Worm (Caenorhabditis elegans) whole organism, young adult: Measurements from ENCODE around the gene M163.11.
A peak's percentile ranks its signal among the peaks of the same experiment; 100 is the strongest.

Source experiments
- B0336.3 ChIP-seq: fragments of 200-800 bp; sonication (Bioruptor generic); IDR thresholded peaks from 2 replicates; pipeline ENCODE4 v1.3.6; 2022; ENCODE audit warnings: missing genetic modification characterization, missing compliant biosample characterization
- D2030.7 ChIP-seq: fragments of 200-800 bp; sonication (Bioruptor generic); IDR thresholded peaks from 2 replicates; pipeline ENCODE4 v1.3.6; 2022; ENCODE audit warnings: missing genetic modification reagents, missing genetic modification characterization, missing compliant biosample characterization
- F10E7.11 ChIP-seq: sonication (generic microtip); optimal IDR thresholded peaks from 2 replicates; lab custom pipeline; 2017; ENCODE audit warnings: mild to moderate bottlenecking, missing genetic modification characterization, moderate library complexity, missing compliant biosample characterization
- F22D6.2 ChIP-seq: sonication (generic microtip); optimal IDR thresholded peaks from 2 replicates; lab custom pipeline; 2016; ENCODE audit warnings: mild to moderate bottlenecking, missing genetic modification characterization, missing compliant biosample characterization
- F23B12.7 ChIP-seq: sonication (generic microtip); optimal IDR thresholded peaks from 2 replicates; lab custom pipeline; 2017; ENCODE audit warnings: missing genetic modification characterization, mild to moderate bottlenecking, missing compliant biosample characterization, antibody characterized with exemption, moderate library complexity; ENCODE audit not compliant: insufficient read depth
- F33H1.4 ChIP-seq: fragments of 200-800 bp; sonication (Bioruptor generic); IDR thresholded peaks from 2 replicates; pipeline ENCODE4 v1.3.6; 2022; ENCODE audit warnings: missing genetic modification reagents, missing genetic modification characterization, missing compliant biosample characterization
- F37B4.10 ChIP-seq: fragments of 200-800 bp; sonication (Bioruptor generic); IDR thresholded peaks from 2 replicates; pipeline ENCODE4 v1.3.6; 2022; ENCODE audit warnings: missing genetic modification characterization, missing compliant biosample characterization
- F39B2.1 ChIP-seq: fragments of 200-800 bp; sonication (Bioruptor generic); IDR thresholded peaks from 2 replicates; pipeline ENCODE4 v1.3.6; 2022; ENCODE audit warnings: missing genetic modification reagents, missing genetic modification characterization, missing compliant biosample characterization
- F52B5.7 ChIP-seq: sonication (generic microtip); optimal IDR thresholded peaks from 2 replicates; lab custom pipeline; 2016; ENCODE audit warnings: mild to moderate bottlenecking, missing genetic modification characterization, missing compliant biosample characterization
- F57C9.4 ChIP-seq: sonication (generic microtip); optimal IDR thresholded peaks from 2 replicates; lab custom pipeline; 2017; ENCODE audit warnings: mild to moderate bottlenecking, missing genetic modification characterization, missing compliant biosample characterization
- K12H6.12 ChIP-seq: fragments of 200-800 bp; sonication (Bioruptor generic); optimal IDR thresholded peaks from 2 replicates; lab custom pipeline; 2018; ENCODE audit warnings: mild to moderate bottlenecking, missing genetic modification characterization, missing compliant biosample characterization
- Y79H2A.3 ChIP-seq: fragments of 200-800 bp; sonication (Bioruptor generic); conservative IDR thresholded peaks from 2 replicates; pipeline ENCODE4 v1.3.6; 2022; ENCODE audit warnings: missing genetic modification reagents, missing genetic modification characterization, missing compliant biosample characterization
- akir-1 ChIP-seq: fragments of 200-800 bp; sonication (Bioruptor generic); optimal IDR thresholded peaks from 2 replicates; lab custom pipeline; 2018; ENCODE audit warnings: mild to moderate bottlenecking, missing genetic modification characterization, moderate library complexity, missing compliant biosample characterization
- attf-5 ChIP-seq: fragments of 200-800 bp; sonication (Bioruptor generic); optimal IDR thresholded peaks from 2 replicates; lab custom pipeline; 2018; ENCODE audit warnings: mild to moderate bottlenecking, missing genetic modification characterization, missing compliant biosample characterization
- attf-6 ChIP-seq: fragments of 200-800 bp; sonication (Bioruptor generic); IDR thresholded peaks from 2 replicates; pipeline ENCODE4 v1.3.6; 2022; ENCODE audit warnings: missing genetic modification reagents, missing genetic modification characterization, missing compliant biosample characterization
- bed-1 ChIP-seq: fragments of 200-800 bp; sonication (Bioruptor generic); IDR thresholded peaks from 2 replicates; pipeline ENCODE4 v1.3.6; 2022; ENCODE audit warnings: missing genetic modification reagents, missing genetic modification characterization, missing compliant biosample characterization
- bed-2 ChIP-seq: fragments of 200-800 bp; sonication (Bioruptor generic); IDR thresholded peaks from 2 replicates; pipeline ENCODE4 v1.3.6; 2022; ENCODE audit warnings: missing genetic modification reagents, missing genetic modification characterization, missing compliant biosample characterization
- cebp-1 ChIP-seq, 2 experiments: fragments of 200-800 bp in 1 of 2; sonication (Bioruptor generic) in 1 of 2; sonication (generic microtip) in 1 of 2; IDR thresholded peaks in 1 of 2; optimal IDR thresholded peaks in 1 of 2; 2 replicates each; pipeline versions ENCODE4 v1.3.6 to Lab custom; 2017 to 2022; ENCODE audit warnings: missing compliant biosample characterization in 2 of 2, missing genetic modification characterization in 2 of 2, mild to moderate bottlenecking in 1 of 2, missing genetic modification reagents in 1 of 2, moderate library complexity in 1 of 2
- cebp-2 ChIP-seq: fragments of 200-800 bp; sonication (Bioruptor generic); IDR thresholded peaks from 2 replicates; pipeline ENCODE4 v1.3.6; 2022; ENCODE audit warnings: missing genetic modification characterization, missing compliant biosample characterization
- ceh-100 ChIP-seq: fragments of 200-800 bp; sonication (Bioruptor generic); IDR thresholded peaks from 2 replicates; pipeline ENCODE4 v1.3.6; 2022; ENCODE audit warnings: missing genetic modification reagents, missing genetic modification characterization, missing compliant biosample characterization
- ceh-27 ChIP-seq: fragments of 200-800 bp; sonication (Bioruptor generic); optimal IDR thresholded peaks from 2 replicates; lab custom pipeline; 2018; ENCODE audit warnings: mild to moderate bottlenecking, missing genetic modification characterization, moderate library complexity, missing compliant biosample characterization
- ceh-40 ChIP-seq: fragments of 200-800 bp; sonication (Bioruptor generic); IDR thresholded peaks from 2 replicates; pipeline ENCODE4 v1.3.6; 2022; ENCODE audit warnings: missing genetic modification characterization, missing compliant biosample characterization
- dpff-1 ChIP-seq: sonication (generic microtip); optimal IDR thresholded peaks from 2 replicates; lab custom pipeline; 2017; ENCODE audit warnings: mild to moderate bottlenecking, missing genetic modification characterization, missing compliant biosample characterization
- egl-44 ChIP-seq: fragments of 200-800 bp; sonication (Bioruptor generic); IDR thresholded peaks from 2 replicates; pipeline ENCODE4 v1.3.6; 2022; ENCODE audit warnings: missing genetic modification reagents, missing genetic modification characterization, missing compliant biosample characterization
- egrh-3 ChIP-seq: fragments of 200-800 bp; sonication (Bioruptor generic); IDR thresholded peaks from 2 replicates; pipeline ENCODE4 v1.3.6; 2022; ENCODE audit warnings: missing genetic modification reagents, missing genetic modification characterization, missing compliant biosample characterization
- fkh-3 ChIP-seq: sonication (generic microtip); optimal IDR thresholded peaks from 2 replicates; lab custom pipeline; 2016; ENCODE audit warnings: mild to moderate bottlenecking, missing genetic modification characterization, missing compliant biosample characterization
- gei-17 ChIP-seq: fragments of 200-800 bp; sonication (Bioruptor generic); optimal IDR thresholded peaks from 2 replicates; lab custom pipeline; 2018; ENCODE audit warnings: mild to moderate bottlenecking, missing genetic modification characterization, missing compliant biosample characterization
- hlh-12 ChIP-seq: sonication (generic microtip); optimal IDR thresholded peaks from 2 replicates; lab custom pipeline; 2016; ENCODE audit warnings: missing genetic modification characterization, missing compliant biosample characterization
- hlh-26 ChIP-seq: fragments of 200-800 bp; sonication (Bioruptor generic); conservative IDR thresholded peaks from 2 replicates; pipeline ENCODE4 v1.3.6; 2022; ENCODE audit warnings: missing genetic modification reagents, missing genetic modification characterization, missing compliant biosample characterization
- hmg-20 ChIP-seq: fragments of 200-800 bp; sonication (Bioruptor generic); IDR thresholded peaks from 2 replicates; pipeline ENCODE4 v1.3.6; 2022; ENCODE audit warnings: missing genetic modification reagents, missing genetic modification characterization, missing compliant biosample characterization
- hsf-1 ChIP-seq: fragments of 200-800 bp; sonication (Bioruptor generic); IDR thresholded peaks from 2 replicates; pipeline ENCODE4 v1.3.6; 2022; ENCODE audit warnings: missing genetic modification reagents, missing genetic modification characterization, missing compliant biosample characterization
- let-526 ChIP-seq: fragments of 200-800 bp; sonication (Bioruptor generic); IDR thresholded peaks from 2 replicates; pipeline ENCODE4 v1.3.6; 2022; ENCODE audit warnings: missing genetic modification reagents, missing genetic modification characterization, missing compliant biosample characterization
- lin-40 ChIP-seq: sonication (generic microtip); optimal IDR thresholded peaks from 2 replicates; lab custom pipeline; 2016; ENCODE audit warnings: missing genetic modification characterization, mild to moderate bottlenecking, missing compliant biosample characterization, missing genotype, missing genetic modification reagents
- lir-1 ChIP-seq: fragments of 200-800 bp; sonication (Bioruptor generic); conservative IDR thresholded peaks from 2 replicates; pipeline ENCODE4 v1.3.6; 2022; ENCODE audit warnings: missing genetic modification reagents, missing genetic modification characterization, missing compliant biosample characterization
- madf-6 ChIP-seq: fragments of 200-800 bp; sonication (Bioruptor generic); IDR thresholded peaks from 2 replicates; pipeline ENCODE4 v1.3.6; 2022; ENCODE audit warnings: missing genetic modification reagents, missing genetic modification characterization, missing compliant biosample characterization
- madf-8 ChIP-seq: fragments of 200-800 bp; sonication (Bioruptor generic); conservative IDR thresholded peaks from 2 replicates; pipeline ENCODE4 v1.3.6; 2022; ENCODE audit warnings: missing genetic modification reagents, missing genetic modification characterization, missing compliant biosample characterization
- mcd-1 ChIP-seq: fragments of 200-800 bp; sonication (Bioruptor generic); IDR thresholded peaks from 2 replicates; pipeline ENCODE4 v1.3.6; 2022; ENCODE audit warnings: missing genetic modification reagents, missing genetic modification characterization, missing compliant biosample characterization
- mes-4 ChIP-seq: sonication (generic microtip); optimal IDR thresholded peaks from 2 replicates; lab custom pipeline; 2016; ENCODE audit warnings: missing genotype, missing genetic modification characterization, missing compliant biosample characterization
- nfya-1 ChIP-seq: sonication (generic microtip); optimal IDR thresholded peaks from 2 replicates; lab custom pipeline; 2017; ENCODE audit warnings: antibody characterized with exemption, missing compliant biosample characterization, missing genetic modification characterization, borderline replicate concordance; ENCODE audit not compliant: insufficient read depth
- nhr-120 ChIP-seq: fragments of 200-800 bp; sonication (Bioruptor generic); IDR thresholded peaks from 2 replicates; pipeline ENCODE4 v1.3.6; 2022; ENCODE audit warnings: missing genetic modification characterization, missing compliant biosample characterization
- nhr-179 ChIP-seq: sonication (generic microtip); optimal IDR thresholded peaks from 2 replicates; lab custom pipeline; 2016; ENCODE audit warnings: mild to moderate bottlenecking, missing genetic modification characterization, missing compliant biosample characterization
- nhr-27 ChIP-seq: fragments of 200-800 bp; sonication (Bioruptor generic); optimal IDR thresholded peaks from 2 replicates; lab custom pipeline; 2018; ENCODE audit warnings: mild to moderate bottlenecking, missing genetic modification characterization, moderate library complexity, missing compliant biosample characterization
- nhr-80 ChIP-seq: sonication (generic microtip); optimal IDR thresholded peaks from 2 replicates; lab custom pipeline; 2016; ENCODE audit warnings: missing genetic modification characterization, missing compliant biosample characterization
- pbrm-1 ChIP-seq: fragments of 200-800 bp; sonication (Bioruptor generic); IDR thresholded peaks from 2 replicates; pipeline ENCODE4 v1.3.6; 2022; ENCODE audit warnings: missing genetic modification reagents, missing genetic modification characterization, missing compliant biosample characterization
- pha-4 ChIP-seq: fragments of 150-350 bp; sonication (generic microtip); optimal IDR thresholded peaks from 2 replicates; lab custom pipeline; 2014; ENCODE audit warnings: missing biosample characterization, missing genetic modification reagents, missing genetic modification characterization
- somi-1 ChIP-seq: fragments of 200-800 bp; sonication (Bioruptor generic); optimal IDR thresholded peaks from 2 replicates; lab custom pipeline; 2018; ENCODE audit warnings: mild to moderate bottlenecking, missing genetic modification characterization, missing compliant biosample characterization
- tbp1 ChIP-seq: fragments of 200-800 bp; sonication (Bioruptor generic); optimal IDR thresholded peaks from 2 replicates; lab custom pipeline; 2018; ENCODE audit warnings: mild to moderate bottlenecking, missing genetic modification characterization, missing compliant biosample characterization
- tbx-9 ChIP-seq: sonication (generic microtip); optimal IDR thresholded peaks from 2 replicates; lab custom pipeline; 2016; ENCODE audit warnings: borderline replicate concordance, missing genetic modification characterization, inconsistent platforms, missing compliant biosample characterization
- ztf-25 ChIP-seq: fragments of 200-800 bp; sonication (Bioruptor generic); IDR thresholded peaks from 2 replicates; pipeline ENCODE4 v1.3.6; 2022; ENCODE audit warnings: missing genetic modification reagents, missing genetic modification characterization, missing compliant biosample characterization

M163.11 gene

DNA sequence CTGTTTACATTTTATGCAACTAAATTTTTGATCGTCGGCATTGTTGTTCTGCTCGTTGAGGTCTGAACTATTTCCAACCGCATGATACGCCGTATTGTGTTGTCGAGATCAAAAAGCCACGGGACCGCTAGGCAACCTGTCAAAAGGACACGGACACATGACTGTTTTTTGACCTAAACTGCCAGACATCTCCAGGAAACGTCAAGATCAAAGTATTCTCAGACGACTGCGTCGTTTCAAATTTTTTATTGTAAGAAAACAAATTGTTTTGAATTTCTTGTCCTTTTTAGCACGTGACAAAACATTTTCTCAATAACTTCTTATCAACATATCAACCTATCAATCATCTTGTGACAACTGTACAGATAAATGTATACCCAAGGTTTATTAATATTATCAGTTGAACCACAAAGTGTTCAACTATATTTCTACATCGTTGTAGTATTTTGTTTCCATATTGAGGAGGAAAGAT lies 23.0 kb downstream of the M163.11 start (continued):
- no peak for TF ChIP-seq F57C9.4 (tag; lab: Kevin White, UChicago)
- TF ChIP-seq madf-8: no peak
- TF ChIP-seq F22D6.2: peak; percentile 44
- TF ChIP-seq somi-1 (GFP tag; lab: Kevin White, UChicago): peak; percentile 90
- TF ChIP-seq F37B4.10 (GFP tag; lab: Robert Waterston, UW): no peak
- no peak for TF ChIP-seq F23B12.7 (tag; lab: Kevin White, UChicago)
- peak; percentile 75 for TF ChIP-seq attf-5 (GFP tag; lab: Kevin White, UChicago)
- no peak for TF ChIP-seq cebp-2
- peak; percentile 77 for TF ChIP-seq lin-40
- peak; percentile 74; the same call in 1 of the 2 replicates for TF ChIP-seq let-526 (GFP tag; lab: Robert Waterston, UW)
- no peak for TF ChIP-seq bed-2
- no peak for TF ChIP-seq Y79H2A.3 (GFP tag; lab: Robert Waterston, UW)
- TF ChIP-seq hlh-12: no peak
- no peak for TF ChIP-seq hsf-1
- peak; percentile 76; the same call in 1 of the 2 replicates for TF ChIP-seq B0336.3 (GFP tag; lab: Robert Waterston, UW)
- no peak for TF ChIP-seq egrh-3 (GFP tag; lab: Robert Waterston, UW)
- TF ChIP-seq hlh-26 (GFP tag; lab: Robert Waterston, UW): no peak
- TF ChIP-seq F10E7.11 (tag; lab: Kevin White, UChicago): no peak
- TF ChIP-seq nhr-120 (GFP tag; lab: Robert Waterston, UW): no peak
- TF ChIP-seq bed-1: no peak
- no peak for TF ChIP-seq F52B5.7 (tag; lab: Kevin White, UChicago)
- TF ChIP-seq fkh-3 (tag; lab: Kevin White, UChicago): no peak
- TF ChIP-seq K12H6.12 (tag; lab: Kevin White, UChicago): peak; percentile 41
- TF ChIP-seq ztf-25 (GFP tag; lab: Robert Waterston, UW): no peak
- no peak for TF ChIP-seq gei-17
- TF ChIP-seq pha-4: peak; percentile 33
- no peak for TF ChIP-seq mcd-1 (GFP tag; lab: Robert Waterston, UW)
- TF ChIP-seq egl-44 (GFP tag; lab: Robert Waterston, UW): 0 out of 2 replicates have a peak, but pooled peaks have one; percentile 43
- peak; percentile 89 for TF ChIP-seq nhr-80 (tag; lab: Kevin White, UChicago)
- TF ChIP-seq mes-4: no peak
- TF ChIP-seq nhr-179 (tag; lab: Kevin White, UChicago): no peak
- TF ChIP-seq lir-1 (GFP tag; lab: Robert Waterston, UW): peak; percentile 66
- TF ChIP-seq ceh-40 (GFP tag; lab: Robert Waterston, UW): no peak
- no peak for TF ChIP-seq ceh-27 (GFP tag; lab: Kevin White, UChicago)
- no peak for TF ChIP-seq pbrm-1 (GFP tag; lab: Robert Waterston, UW)
- TF ChIP-seq madf-6 (GFP tag; lab: Robert Waterston, UW): no peak
- no peak for TF ChIP-seq F33H1.4 (GFP tag; lab: Robert Waterston, UW)
- TF ChIP-seq hmg-20 (GFP tag; lab: Robert Waterston, UW): no peak
- TF ChIP-seq nhr-27 (tag; lab: Kevin White, UChicago): no peak
- TF ChIP-seq cebp-1 (GFP tag; IDR thresholded peaks at IDR 0.05; lab: Robert Waterston, UW): peak; percentile 37; the same call in 1 of the 2 replicates
- peak; percentile 88 for TF ChIP-seq cebp-1 (tag; optimal IDR thresholded peaks at IDR 0.05; lab: Kevin White, UChicago)
- no peak for TF ChIP-seq nfya-1 (tag; lab: Kevin White, UChicago)
- TF ChIP-seq tbp1: peak; percentile 43
- no peak for TF ChIP-seq tbx-9 (tag; lab: Kevin White, UChicago)
- TF ChIP-seq akir-1: no peak
- TF ChIP-seq attf-6 (GFP tag; lab: Robert Waterston, UW): no peak
- peak; percentile 17 for TF ChIP-seq dpff-1 (tag; lab: Kevin White, UChicago)
- no peak for TF ChIP-seq ceh-100 (GFP tag; lab: Robert Waterston, UW)
- TF ChIP-seq D2030.7: no peak
- TF ChIP-seq F39B2.1 (GFP tag; lab: Robert Waterston, UW): no peak
